Fruit fly (Drosophila melanogaster) whole organism, larva: ENCODE data around the gene CG7656.
A peak's percentile ranks its signal among the peaks of the same experiment; 100 is the strongest.

Experiments
- noc ChIP-seq: fragments of 200-800 bp; sonication (Bioruptor generic); optimal IDR thresholded peaks from 3 replicates; lab custom pipeline; 2019; ENCODE audit warnings: missing biosample characterization, mild to moderate bottlenecking, missing genetic modification characterization, moderate library complexity

Gene CG7656

DNA sequence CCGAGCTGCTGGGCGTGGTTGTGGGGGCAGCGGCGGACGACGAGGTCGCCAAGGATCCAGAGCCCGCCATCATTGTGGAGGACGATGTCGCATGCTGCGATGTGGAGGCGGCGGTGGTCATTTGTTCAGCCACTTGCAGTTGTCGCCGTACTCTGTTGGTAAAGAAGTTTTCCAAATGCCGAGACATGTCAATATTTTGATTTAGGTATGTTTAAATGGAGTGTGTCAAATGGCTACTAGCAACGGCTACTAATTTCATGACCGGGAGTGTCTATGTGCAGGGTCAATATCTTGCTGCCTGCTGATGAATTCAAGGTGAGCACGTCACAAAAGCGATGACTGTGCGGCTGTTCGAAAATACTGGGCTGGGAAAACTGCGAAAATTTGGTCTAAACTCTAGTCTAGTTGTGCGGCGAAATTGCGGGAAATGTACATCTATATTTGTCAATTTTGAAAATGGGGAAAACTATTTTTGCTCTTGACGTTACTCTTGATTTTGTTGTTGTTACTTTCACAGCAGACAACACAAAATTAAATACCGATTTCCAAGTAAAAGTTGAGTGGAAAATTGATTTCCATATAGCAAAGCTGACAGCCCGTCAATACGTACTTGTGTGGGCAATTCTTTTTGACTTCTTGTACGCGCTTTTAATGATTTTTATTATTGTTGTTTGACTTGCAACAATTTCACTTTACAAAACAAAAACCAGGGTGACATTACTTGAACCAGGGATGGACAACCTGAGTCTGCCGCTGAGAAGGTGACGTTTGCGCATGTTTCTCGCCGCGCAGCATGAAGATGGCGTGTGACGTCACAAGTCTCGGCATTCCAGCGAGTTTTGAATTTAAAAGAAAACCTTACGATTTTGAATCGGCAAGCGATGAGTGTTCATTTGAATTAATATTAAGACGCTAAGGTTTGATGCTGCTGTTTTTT is at the start of gene CG7656:
CG7656 (minus strand) TSS at position 731 of the 937 bp plus-strand sequence.
- peak; percentile 52 for TF ChIP-seq noc

dm6 chr3L:15637618-15638017 is 49.6 kb upstream of the CG7656 start:
- no peak for TF ChIP-seq noc

DNA sequence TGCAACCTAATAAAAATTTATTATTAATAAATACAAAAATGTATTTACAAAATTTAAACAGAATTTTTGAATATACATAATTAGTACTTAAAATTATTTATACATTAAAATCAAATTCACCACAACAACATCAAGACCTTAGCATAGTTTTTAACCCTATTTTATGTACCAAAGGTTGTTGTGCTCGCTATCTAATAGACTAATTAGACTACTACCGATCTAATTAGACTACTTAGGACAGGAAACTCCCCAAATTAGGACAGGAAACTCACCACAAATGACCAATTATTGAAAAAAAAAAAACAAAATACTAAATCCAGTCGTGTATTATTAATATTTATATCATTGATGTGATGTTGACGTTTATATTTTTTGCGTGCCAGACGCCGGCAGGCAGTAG is 49.0 kb upstream of the CG7656 start:
- no peak for TF ChIP-seq noc

- peak; percentile 52 for TF ChIP-seq noc
Measured at dm6 chr3L:15636359-15636758, 48.4 kb upstream of the CG7656 start.

DNA sequence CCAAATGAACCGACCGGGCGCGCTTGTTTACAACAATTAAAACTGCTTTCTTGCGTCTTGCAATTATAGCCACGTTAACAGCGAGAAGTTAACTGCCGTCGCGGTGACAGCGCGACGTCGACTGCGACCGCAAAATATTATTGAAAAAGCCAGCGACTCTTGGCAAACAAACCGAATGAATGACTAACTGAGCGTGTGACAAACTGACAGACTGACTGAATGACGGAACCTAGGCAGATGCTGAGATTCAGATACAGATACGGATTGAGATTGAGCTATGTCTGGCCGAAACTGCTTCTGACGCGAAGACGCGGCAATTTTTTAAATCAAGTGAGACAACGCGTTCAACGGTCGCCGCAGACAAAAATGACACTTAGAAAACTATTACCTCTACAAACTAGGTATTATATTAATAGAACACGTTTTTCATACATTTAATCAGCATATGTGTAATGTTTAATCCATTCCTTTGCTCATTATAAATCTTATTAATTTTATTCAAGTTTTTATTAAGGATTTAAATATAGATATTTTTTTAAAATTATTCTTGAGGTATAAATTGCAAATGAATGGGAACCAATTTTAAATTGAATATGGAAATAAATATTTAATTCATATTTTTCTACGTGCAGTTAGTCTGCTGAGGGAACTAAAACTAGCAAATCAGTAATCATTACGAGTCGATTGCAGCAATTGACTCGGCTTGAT is 46.5 kb upstream of the CG7656 start:
- TF ChIP-seq noc = peak; percentile 13

dm6 chr3L:15632653-15633052 is 44.7 kb upstream of the CG7656 start:
- no peak for TF ChIP-seq noc

- no peak for TF ChIP-seq noc
Measured at dm6 chr3L:15631067-15631466, 43.1 kb upstream of the CG7656 start.

DNA sequence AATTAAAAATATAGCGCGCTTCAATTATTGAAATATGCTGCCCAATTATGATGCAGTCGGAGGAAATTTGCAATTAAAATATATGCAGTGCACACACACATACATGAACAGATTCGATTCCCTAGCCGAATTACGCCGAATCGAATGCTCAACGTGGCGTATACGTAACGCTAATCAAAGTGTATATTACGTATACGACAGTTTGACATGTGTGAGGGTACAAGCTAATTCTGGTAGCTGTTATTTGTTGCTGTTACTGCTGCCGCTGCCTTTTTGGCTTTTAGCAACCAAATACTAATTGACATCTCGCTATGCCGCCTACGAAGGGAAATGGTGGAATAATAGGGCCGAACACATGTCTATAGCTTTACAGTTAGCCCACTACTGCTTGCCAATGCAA is 39.3 kb upstream of the CG7656 start:
- no peak for TF ChIP-seq noc

dm6 chr3L:15625676-15626414 is 37.9 kb upstream of the CG7656 start:
- TF ChIP-seq noc = peak; percentile 93

DNA sequence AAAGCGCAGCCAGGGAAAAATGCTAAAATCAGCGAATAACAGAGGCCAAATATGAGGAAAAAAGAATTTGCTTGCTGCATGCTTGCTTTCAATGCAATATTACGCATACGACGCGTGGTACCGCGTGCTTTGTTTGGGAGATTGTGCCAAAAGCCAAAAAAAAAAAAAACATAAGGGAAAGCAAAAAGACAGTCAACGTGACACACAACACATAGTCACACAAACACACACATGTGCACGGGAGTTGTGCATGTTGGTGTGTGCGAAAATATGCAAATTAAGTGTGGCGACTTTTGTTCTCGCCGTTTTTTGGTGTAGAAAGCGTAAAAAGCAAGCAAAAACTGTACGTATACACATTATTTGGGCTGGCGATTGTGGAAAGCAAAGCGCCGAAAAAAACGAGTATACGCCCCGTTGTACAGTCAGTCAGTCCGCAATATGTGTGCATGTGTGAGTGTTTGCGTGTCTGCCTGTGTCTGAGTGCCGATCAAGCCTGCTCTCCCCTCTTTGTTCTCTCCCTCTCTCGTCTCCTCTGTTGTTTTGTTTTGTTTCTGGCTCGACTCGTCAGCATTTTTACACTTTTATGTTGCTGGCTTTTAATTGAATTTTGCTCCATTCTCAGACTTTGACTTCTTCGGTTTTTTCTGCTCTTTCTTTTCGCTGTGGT is 37.1 kb upstream of the CG7656 start:
- no peak for TF ChIP-seq noc

dm6 chr3L:15624097-15624496 is 36.1 kb upstream of the CG7656 start:
- no peak for TF ChIP-seq noc

dm6 chr3L:15619626-15620247 is 31.8 kb upstream of the CG7656 start, which contains the start of gene Phs:
Gene Phs (plus strand): TSS chr3L:15619901.
- TF ChIP-seq noc = peak; percentile 60

DNA sequence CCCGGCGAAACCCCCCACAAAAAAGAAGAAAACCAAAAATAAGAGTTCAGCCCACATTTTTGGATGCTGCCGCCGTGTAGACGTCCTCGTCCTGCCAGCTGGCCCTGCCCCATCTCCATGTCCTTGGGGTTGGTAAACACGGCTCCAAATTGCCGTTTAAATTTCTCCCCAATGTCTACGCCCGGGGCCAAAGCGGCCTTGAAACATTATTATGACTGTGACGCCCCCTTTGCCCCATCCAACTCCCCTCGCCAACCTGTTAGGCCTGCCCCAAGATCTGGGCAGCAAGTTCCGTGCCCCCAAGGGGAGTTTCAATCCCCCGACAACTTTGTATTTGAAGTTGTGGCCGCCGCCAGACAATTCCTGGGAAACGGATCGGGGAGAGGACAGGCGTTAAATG is 28.9 kb upstream of the CG7656 start:
- no peak for TF ChIP-seq noc

dm6 chr3L:15616490-15616889 is 28.5 kb upstream of the CG7656 start:
- no peak for TF ChIP-seq noc

DNA sequence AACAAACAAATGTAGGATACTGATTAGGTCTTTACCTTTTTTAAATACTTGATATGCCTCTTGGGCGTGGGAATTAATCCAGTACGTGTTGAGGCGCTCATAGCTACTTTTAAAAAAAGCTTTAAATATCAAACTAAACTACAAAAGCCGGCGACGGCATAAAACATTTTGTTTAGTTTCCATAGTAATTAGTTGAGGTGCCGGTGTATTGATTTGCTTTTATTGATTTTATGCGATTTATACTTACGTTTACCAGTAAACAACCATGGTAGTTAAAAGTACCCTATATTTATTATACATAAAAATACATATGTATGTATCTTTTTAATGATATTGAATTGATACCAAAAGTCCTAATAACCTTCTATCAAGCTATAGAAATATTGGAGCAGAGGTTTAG is 24.8 kb upstream of the CG7656 start, which contains the start of gene CG13449:
CG13449 (minus strand) TSS at position 101 of the 400 bp plus-strand sequence.
- no peak for TF ChIP-seq noc

dm6 chr3L:15610109-15610508 is 22.1 kb upstream of the CG7656 start, which contains the start of gene CG7650:
Gene CG7650 (minus strand): TSS chr3L:15610386.
- no peak for TF ChIP-seq noc
